Worm (Caenorhabditis elegans): ENCODE results near the gene mans-4.

- TF ChIP-seq ztf-23 (GFP tag; IDR thresholded peaks at IDR 0.05) (no peak), T22C8.4 (GFP tag; IDR thresholded peaks at IDR 0.05) (no peak), ztf-29 (GFP tag; IDR thresholded peaks at IDR 0.05) (no peak), flt-1 (GFP tag; IDR thresholded peaks at IDR 0.05) (no peak), klf-2 (GFP tag; conservative IDR thresholded peaks at IDR 0.05) (no peak), ref-1 (GFP tag; conservative IDR thresholded peaks at IDR 0.05) (no peak), cog-1 (tag; optimal IDR thresholded peaks at IDR 0.05) (no peak), med-1 (GFP tag; optimal IDR thresholded peaks at IDR 0.05; ENCODE audit: insufficient read depth) (no peak), tab-1 (GFP tag; IDR thresholded peaks at IDR 0.05) (no peak)
These were observed 14.9 kb downstream of the mans-4 start for ce11 chrIV:9063518-9063917.
